Worm (Caenorhabditis elegans) whole organism, L4/young adult: ENCODE results near the gene Y11D7A.7.

Experiments
- W03F9.2 ChIP-seq: fragments of 150-350 bp; optimal IDR thresholded peaks from 2 replicates; lab custom pipeline; 2014; ENCODE audit warnings: missing biosample characterization, missing genetic modification characterization
- dao-5 ChIP-seq: sonication (generic microtip); optimal IDR thresholded peaks from 2 replicates; lab custom pipeline; 2016; ENCODE audit warnings: missing genotype, missing genetic modification characterization, moderate library complexity, missing compliant biosample characterization
- him-1 ChIP-seq: sonication (generic microtip); optimal IDR thresholded peaks from 2 replicates; lab custom pipeline; 2016; ENCODE audit warnings: missing genotype, missing genetic modification reagents, missing genetic modification characterization, missing compliant biosample characterization

- no peak for TF ChIP-seq him-1 (tag; lab: Kevin White, UChicago)
- no peak for TF ChIP-seq dao-5 (tag; lab: Kevin White, UChicago)
- no peak for TF ChIP-seq W03F9.2 (tag; lab: Kevin White, UChicago)
These were observed 10.4 kb downstream of the Y11D7A.7 start, which contains the start of gene Y11D7A.10 for ce11 chrIV:9259687-9260086.
